Worm (Caenorhabditis elegans): ENCODE data around the gene rcan-1.

- TF ChIP-seq lir-3 (tag; optimal IDR thresholded peaks at IDR 0.05; ENCODE audit: poor library complexity) (peak; percentile 94), skn-1 (tag; optimal IDR thresholded peaks at IDR 0.05) (peak; percentile 52), ceh-63 (GFP tag; optimal IDR thresholded peaks at IDR 0.05) (no peak), nhr-76 (tag; optimal IDR thresholded peaks at IDR 0.05) (no peak), pqm-1 (tag; optimal IDR thresholded peaks at IDR 0.05) (no peak), nhr-84 (tag; optimal IDR thresholded peaks at IDR 0.05) (no peak), elt-2 (tag; optimal IDR thresholded peaks at IDR 0.05) (peak; percentile 96), unc-62 (GFP tag; optimal IDR thresholded peaks at IDR 0.05) (no peak), fos-1 (tag; optimal IDR thresholded peaks at IDR 0.05) (peak; percentile 28), nhr-237 (tag; optimal IDR thresholded peaks at IDR 0.05) (no peak), tbx-2 (tag; optimal IDR thresholded peaks at IDR 0.05) (peak; percentile 87), F16B12.6 (tag; optimal IDR thresholded peaks at IDR 0.05) (no peak), lin-13 (GFP tag; optimal IDR thresholded peaks at IDR 0.05) (peak; percentile 66)
Observed at ce11 chrIII:5721888-5722287, 38.0 kb upstream of the rcan-1 start.

Measured in whole organism, L1 larva.